Fruit fly (Drosophila melanogaster): ENCODE results near the gene ERp44.

ERp44 gene

dm6 chrX:16331562-16332233, 34.2 kb upstream of the ERp44 start (continued):
- TF ChIP-seq HmgD (GFP tag; optimal IDR thresholded peaks at IDR 0.05) (no peak), CG9215 (GFP tag; IDR thresholded peaks at IDR 0.05) (no peak), Ets97D (GFP tag; optimal IDR thresholded peaks at IDR 0.05) (peak; percentile 19), tna (GFP tag; IDR thresholded peaks at IDR 0.05; ENCODE audit: partially characterized antibody) (peak; percentile 57), CG1832 (GFP tag; optimal IDR thresholded peaks at IDR 0.05) (no peak), TFAM (GFP tag; optimal IDR thresholded peaks at IDR 0.05) (no peak), Antp (GFP tag; optimal IDR thresholded peaks at IDR 0.05) (no peak), HLH4C (GFP tag; IDR thresholded peaks at IDR 0.05; ENCODE audit: partially characterized antibody) (peak; percentile 68), Opbp (GFP tag; IDR thresholded peaks at IDR 0.05; ENCODE audit: partially characterized antibody) (peak; percentile 89), CG15479 (GFP tag; optimal IDR thresholded peaks at IDR 0.05) (no peak), chinmo (GFP tag; IDR thresholded peaks at IDR 0.05; ENCODE audit: partially characterized antibody) (no peak), CG18476 (GFP tag; optimal IDR thresholded peaks at IDR 0.05) (no peak), eyg (GFP tag; optimal IDR thresholded peaks at IDR 0.05) (no peak), CG30431 (GFP tag; optimal IDR thresholded peaks at IDR 0.05) (no peak), CG13775 (GFP tag; optimal IDR thresholded peaks at IDR 0.05) (no peak), B-H2 (GFP tag; optimal IDR thresholded peaks at IDR 0.05) (peak; percentile 24), CG9609 (GFP tag; optimal IDR thresholded peaks at IDR 0.05) (no peak), trem (tag; optimal IDR thresholded peaks at IDR 0.05) (no peak), CG30020 (tag; optimal IDR thresholded peaks at IDR 0.05) (peak; percentile 92), Aef1 (GFP tag; IDR thresholded peaks at IDR 0.05) (no peak), salm (tag; optimal IDR thresholded peaks at IDR 0.05) (no peak), CG42726 (GFP tag; IDR thresholded peaks at IDR 0.05; ENCODE audit: partially characterized antibody) (peak; percentile 89; the same call in 1 of the 2 replicates), Fer2 (tag; optimal IDR thresholded peaks at IDR 0.05) (no peak), CG12219 (GFP tag; optimal IDR thresholded peaks at IDR 0.05) (no peak), Hr39 (optimal IDR thresholded peaks at IDR 0.05) (no peak), grau (tag; optimal IDR thresholded peaks at IDR 0.05) (no peak), H15 (GFP tag; IDR thresholded peaks at IDR 0.05) (no peak), CG31388 (GFP tag; optimal IDR thresholded peaks at IDR 0.05) (no peak), CG17361 (GFP tag; IDR thresholded peaks at IDR 0.05) (0 out of 3 replicates have a peak, but pooled peaks have one; percentile 10)

DNA sequence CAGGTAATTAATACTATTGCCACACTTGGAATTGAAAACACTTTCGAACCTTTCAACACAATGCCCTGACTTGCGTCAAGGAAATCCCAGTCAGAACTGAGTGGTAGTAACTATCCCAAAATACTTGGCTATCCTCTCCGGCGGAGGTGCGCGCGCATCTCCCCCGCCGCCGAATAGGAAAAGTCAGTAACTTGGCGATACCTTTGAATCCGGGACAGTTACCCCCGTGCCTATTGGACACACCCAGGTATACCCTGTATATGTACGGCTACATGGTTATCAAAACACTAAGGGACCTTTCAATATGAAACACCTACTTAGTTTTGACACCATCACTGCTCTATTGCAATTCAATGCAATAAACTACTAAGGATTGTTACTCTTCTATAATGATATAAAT, 33.1 kb upstream of the ERp44 start, which contains the start of gene CG9919:
CG9919 (minus strand) TSS at position 101 of the 400 bp plus-strand sequence.
- TF ChIP-seq CG13775 (GFP tag; optimal IDR thresholded peaks at IDR 0.05) (no peak), row (GFP tag; IDR thresholded peaks at IDR 0.05) (peak; percentile 33; the same call in 1 of the 3 replicates), sens (GFP tag) (no peak), Sox100B (GFP tag; optimal IDR thresholded peaks at IDR 0.05) (no peak), CG17361 (GFP tag; IDR thresholded peaks at IDR 0.05) (no peak), H15 (GFP tag; IDR thresholded peaks at IDR 0.05) (no peak), Hsf (GFP tag; optimal IDR thresholded peaks at IDR 0.05) (no peak), dati (GFP tag; IDR thresholded peaks at IDR 0.05) (no peak), Elba2 (GFP tag; optimal IDR thresholded peaks at IDR 0.05) (peak; percentile 35), toy (GFP tag; IDR thresholded peaks at IDR 0.05) (no peak), CG15514 (GFP tag; optimal IDR thresholded peaks at IDR 0.05) (peak; percentile 16), Pdp1 (GFP tag; optimal IDR thresholded peaks at IDR 0.05) (no peak), CG4282 (GFP tag; optimal IDR thresholded peaks at IDR 0.05) (no peak), CG4707 (GFP tag; optimal IDR thresholded peaks at IDR 0.05) (no peak), fd102C (GFP tag; optimal IDR thresholded peaks at IDR 0.05) (no peak), pzg (GFP tag; optimal IDR thresholded peaks at IDR 0.05) (peak; percentile 3), CrebB (tag; optimal IDR thresholded peaks at IDR 0.05) (no peak), Lim3 (GFP tag; IDR thresholded peaks at IDR 0.05) (no peak), CG9797 (GFP tag; optimal IDR thresholded peaks at IDR 0.05) (no peak), ranshi (GFP tag; IDR thresholded peaks at IDR 0.05) (no peak), CG10431 (GFP tag; optimal IDR thresholded peaks at IDR 0.05) (peak; percentile 89), HHEX (GFP tag; optimal IDR thresholded peaks at IDR 0.05) (no peak), scrt (GFP tag; optimal IDR thresholded peaks at IDR 0.05) (no peak), ewg (GFP tag; optimal IDR thresholded peaks at IDR 0.05) (peak; percentile 82)

All from whole organism, embryonic.